Worm (Caenorhabditis elegans) whole organism, L3 larva: ENCODE measurements around the gene str-106.

ENCODE experiments used
- R02D3.7 ChIP-seq: fragments of 150-350 bp; optimal IDR thresholded peaks from 2 replicates; lab custom pipeline; 2014; ENCODE audit warnings: missing biosample characterization, missing genetic modification characterization
- ama-1 ChIP-seq: fragments of 150-350 bp; optimal IDR thresholded peaks from 2 replicates; lab custom pipeline; 2018
- ceh-16 ChIP-seq: sonication (generic microtip); optimal IDR thresholded peaks from 2 replicates; lab custom pipeline; 2017; ENCODE audit warnings: missing biosample characterization, missing genetic modification characterization
- egl-27 ChIP-seq: sonication (generic microtip); optimal IDR thresholded peaks from 4 replicates; lab custom pipeline; 2017; ENCODE audit warnings: missing biosample characterization, missing genetic modification reagents, missing genetic modification characterization
- fkh-10 ChIP-seq: sonication (generic microtip); optimal IDR thresholded peaks from 2 replicates; lab custom pipeline; 2017; ENCODE audit warnings: missing biosample characterization, missing genetic modification reagents, missing genetic modification characterization
- fkh-2 ChIP-seq: fragments of 150-350 bp; optimal IDR thresholded peaks from 2 replicates; lab custom pipeline; 2014; ENCODE audit warnings: missing biosample characterization, missing genetic modification reagents, missing genetic modification characterization
- fos-1 ChIP-seq: fragments of 150-350 bp; optimal IDR thresholded peaks from 2 replicates; lab custom pipeline; 2014; ENCODE audit warnings: missing biosample characterization, missing genetic modification characterization
- nhr-25 ChIP-seq: sonication (generic microtip); optimal IDR thresholded peaks from 2 replicates; lab custom pipeline; 2017; ENCODE audit warnings: missing biosample characterization, missing genetic modification characterization
- pqm-1 ChIP-seq: fragments of 150-350 bp; optimal IDR thresholded peaks from 2 replicates; lab custom pipeline; 2017; ENCODE audit warnings: missing biosample characterization, missing genetic modification characterization, inconsistent platforms
- skn-1 ChIP-seq: fragments of 150-350 bp; optimal IDR thresholded peaks from 2 replicates; lab custom pipeline; 2014; ENCODE audit warnings: missing biosample characterization, missing genetic modification characterization
- unc-39 ChIP-seq: sonication (generic microtip); optimal IDR thresholded peaks from 4 replicates; lab custom pipeline; 2017; ENCODE audit warnings: missing biosample characterization, missing genetic modification characterization
- unc-62 ChIP-seq: fragments of 150-350 bp; sonication (generic microtip); optimal IDR thresholded peaks from 4 replicates; lab custom pipeline; 2014; ENCODE audit warnings: missing biosample characterization, missing genetic modification reagents, missing genetic modification characterization

DNA sequence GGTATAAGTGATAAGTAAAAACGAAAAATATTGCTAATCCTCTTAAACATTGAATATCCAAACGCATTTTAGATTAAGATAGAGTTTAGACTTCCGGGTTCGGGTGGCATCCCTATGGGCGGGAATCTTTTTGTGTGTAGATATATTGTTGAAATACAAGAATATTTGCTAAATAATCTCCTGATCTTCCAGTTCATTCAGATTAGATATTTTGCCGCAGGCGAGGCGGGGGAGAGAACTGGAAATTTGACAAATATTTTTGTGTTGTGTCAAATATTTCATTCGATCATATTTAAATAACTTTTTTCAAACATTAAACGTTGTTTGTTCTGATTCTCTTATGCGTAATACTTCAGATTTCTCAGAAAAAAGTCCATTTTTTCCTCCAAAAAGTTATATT, 29.4 kb downstream of the str-106 start, which contains the start of gene oac-15:
- no peak for TF ChIP-seq ama-1 (lab: Kevin White, UChicago)
- no peak for TF ChIP-seq fos-1 (tag; lab: Kevin White, UChicago)
- TF ChIP-seq unc-39 (tag; lab: Kevin White, UChicago): no peak
- TF ChIP-seq ceh-16 (tag; lab: Kevin White, UChicago): no peak
- no peak for TF ChIP-seq unc-62 (GFP tag; lab: Kevin White, UChicago)
- TF ChIP-seq R02D3.7 (tag; lab: Kevin White, UChicago): no peak
- no peak for TF ChIP-seq fkh-10 (GFP tag; lab: Kevin White, UChicago)
- no peak for TF ChIP-seq egl-27
- no peak for TF ChIP-seq pqm-1 (tag; lab: Kevin White, UChicago)
- TF ChIP-seq fkh-2: no peak
- no peak for TF ChIP-seq skn-1 (tag; lab: Kevin White, UChicago)
- TF ChIP-seq nhr-25 (tag; lab: Kevin White, UChicago): no peak
